Fruit fly (Drosophila melanogaster) whole organism, adult: ENCODE measurements around the gene Jhbp7.
A peak's percentile ranks its signal among the peaks of the same experiment; 100 is the strongest.

Experiments
- CG11617 ChIP-seq: fragments of 200-800 bp; sonication (Bioruptor generic); optimal IDR thresholded peaks from 2 replicates; lab custom pipeline; 2017; ENCODE audit warnings: mild to moderate bottlenecking, missing biosample characterization, missing genetic modification reagents, missing genetic modification characterization
- CG12768 ChIP-seq: fragments of 200-800 bp; sonication (Bioruptor generic); optimal IDR thresholded peaks from 2 replicates; lab custom pipeline; 2017; ENCODE audit warnings: missing biosample characterization, missing genetic modification characterization, mild to moderate bottlenecking, moderate library complexity, missing genetic modification reagents
- CG1620 ChIP-seq: fragments of 200-800 bp; sonication (Bioruptor generic); optimal IDR thresholded peaks from 2 replicates; lab custom pipeline; 2016; ENCODE audit warnings: missing biosample characterization, missing genetic modification characterization
- CG5204 ChIP-seq: fragments of 200-800 bp; sonication (Bioruptor generic); optimal IDR thresholded peaks from 2 replicates; lab custom pipeline; 2016; ENCODE audit warnings: missing biosample characterization, missing genetic modification characterization
- Clk ChIP-seq: fragments of 200-800 bp; sonication (Bioruptor generic); optimal IDR thresholded peaks from 2 replicates; lab custom pipeline; 2017; ENCODE audit warnings: missing biosample characterization, missing genetic modification characterization
- Hr96 ChIP-seq: fragments of 200-800 bp; sonication (Bioruptor generic); optimal IDR thresholded peaks from 2 replicates; lab custom pipeline; 2016; ENCODE audit warnings: missing biosample characterization, missing genetic modification characterization
- bab1 ChIP-seq: fragments of 200-800 bp; sonication (Bioruptor generic); optimal IDR thresholded peaks from 3 replicates; lab custom pipeline; 2019; ENCODE audit warnings: missing biosample characterization, mild to moderate bottlenecking, missing genetic modification characterization, moderate library complexity
- ovo ChIP-seq: fragments of 200-800 bp; sonication (Bioruptor generic); optimal IDR thresholded peaks from 2 replicates; lab custom pipeline; 2016; ENCODE audit warnings: missing biosample characterization, missing genetic modification characterization

- peak; percentile 50 for TF ChIP-seq bab1 (GFP tag; lab: Kevin White, UChicago)
- peak; percentile 26 for TF ChIP-seq CG11617
- TF ChIP-seq Hr96 = peak; percentile 43
- no peak for TF ChIP-seq Clk (GFP tag; lab: Kevin White, UChicago)
- TF ChIP-seq CG12768 (GFP tag; lab: Kevin White, UChicago) = no peak
- TF ChIP-seq CG1620 (GFP tag; lab: Kevin White, UChicago) = no peak
- TF ChIP-seq ovo (GFP tag; lab: Kevin White, UChicago) = no peak
- TF ChIP-seq CG5204 (GFP tag; lab: Kevin White, UChicago) = peak; percentile 39
Measured at dm6 chr3R:25193726-25194204, 43.6 kb upstream of the Jhbp7 start, which contains the start of gene lobo.
